Worm (Caenorhabditis elegans) whole organism, L1 larva: ENCODE measurements around the gene C40H5.2.

Source experiments
- C16A3.4 ChIP-seq: fragments of 150-350 bp; optimal IDR thresholded peaks from 2 replicates; lab custom pipeline; 2014; ENCODE audit warnings: missing biosample characterization, missing genetic modification characterization
- C34B4.2 ChIP-seq: sonication (generic microtip); optimal IDR thresholded peaks from 2 replicates; lab custom pipeline; 2017; ENCODE audit warnings: mild to moderate bottlenecking, missing genetic modification characterization, missing compliant biosample characterization
- aha-1 ChIP-seq: fragments of 150-350 bp; optimal IDR thresholded peaks from 2 replicates; lab custom pipeline; 2014; ENCODE audit warnings: missing biosample characterization, missing genetic modification characterization
- alr-1 ChIP-seq: fragments of 200-800 bp; sonication (Bioruptor generic); optimal IDR thresholded peaks from 2 replicates; lab custom pipeline; 2018; ENCODE audit warnings: borderline replicate concordance, mild to moderate bottlenecking, missing genetic modification characterization, missing compliant biosample characterization
- aly-2 ChIP-seq: fragments of 150-350 bp; optimal IDR thresholded peaks from 2 replicates; lab custom pipeline; 2014; ENCODE audit warnings: missing biosample characterization, missing genetic modification characterization
- blmp-1 ChIP-seq: fragments of 150-350 bp; optimal IDR thresholded peaks from 2 replicates; lab custom pipeline; 2014; ENCODE audit warnings: missing biosample characterization, missing genetic modification characterization
- ceh-63 ChIP-seq: fragments of 200-800 bp; sonication (Bioruptor generic); optimal IDR thresholded peaks from 2 replicates; lab custom pipeline; 2018; ENCODE audit warnings: mild to moderate bottlenecking, missing genetic modification characterization, missing compliant biosample characterization
- ceh-82 ChIP-seq, 3 experiments: fragments of 150-350 bp in 1 of 3; sonication (generic microtip) in 2 of 3; optimal IDR thresholded peaks; 2 replicates each; lab custom pipeline; 2014 to 2017; ENCODE audit warnings: missing biosample characterization in 3 of 3, missing genetic modification characterization in 3 of 3
- dsc-1 ChIP-seq: sonication (generic microtip); optimal IDR thresholded peaks from 2 replicates; lab custom pipeline; 2016; ENCODE audit warnings: mild to moderate bottlenecking, missing genetic modification characterization, missing compliant biosample characterization
- efl-1 ChIP-seq, 4 experiments: fragments of 150-350 bp; optimal IDR thresholded peaks in 3 of 4; peaks in 1 of 4; 1 replicate in 1 of 4; 2 replicates in 3 of 4; lab custom pipeline; 2014; ENCODE audit warnings: missing biosample characterization in 2 of 4, missing genetic modification characterization in 2 of 4, missing genetic modification reagents in 2 of 4
- egl-13 ChIP-seq: sonication (generic microtip); optimal IDR thresholded peaks from 2 replicates; lab custom pipeline; 2016; ENCODE audit warnings: missing genotype, missing genetic modification reagents, missing genetic modification characterization, missing compliant biosample characterization
- elt-2 ChIP-seq: sonication (generic microtip); optimal IDR thresholded peaks from 2 replicates; lab custom pipeline; 2016; ENCODE audit warnings: missing genetic modification characterization, mild to moderate bottlenecking, inconsistent platforms, missing compliant biosample characterization, missing genetic modification reagents
- elt-3 ChIP-seq, 6 experiments: fragments of 150-350 bp in 1 of 6; sonication (generic microtip); optimal IDR thresholded peaks; 2 replicates each; lab custom pipeline; 2017 to 2018; ENCODE audit warnings: missing biosample characterization in 6 of 6, missing genetic modification characterization in 6 of 6, inconsistent platforms in 1 of 6
- fkh-10 ChIP-seq: sonication (generic microtip); optimal IDR thresholded peaks from 2 replicates; lab custom pipeline; 2017; ENCODE audit warnings: missing biosample characterization, missing genetic modification reagents, missing genetic modification characterization
- fkh-8 ChIP-seq: sonication (generic microtip); optimal IDR thresholded peaks from 2 replicates; lab custom pipeline; 2016; ENCODE audit warnings: mild to moderate bottlenecking, missing genetic modification characterization, missing compliant biosample characterization
- irx-1 ChIP-seq: sonication (generic microtip); optimal IDR thresholded peaks from 2 replicates; lab custom pipeline; 2016; ENCODE audit warnings: missing genetic modification characterization, missing compliant biosample characterization
- jun-1 ChIP-seq: fragments of 150-350 bp; optimal IDR thresholded peaks from 2 replicates; lab custom pipeline; 2014; ENCODE audit warnings: missing biosample characterization, missing genetic modification reagents, missing genetic modification characterization
- lin-13 ChIP-seq: fragments of 150-350 bp; optimal IDR thresholded peaks from 2 replicates; lab custom pipeline; 2014; ENCODE audit warnings: missing biosample characterization, missing genetic modification reagents, missing genetic modification characterization
- lin-14 ChIP-seq: fragments of 200-800 bp; sonication (Bioruptor generic); optimal IDR thresholded peaks from 2 replicates; lab custom pipeline; 2018; ENCODE audit warnings: mild to moderate bottlenecking, missing genetic modification characterization, moderate library complexity, missing compliant biosample characterization
- lsy-2 ChIP-seq, 2 experiments: fragments of 150-350 bp; optimal IDR thresholded peaks; 2 replicates each; lab custom pipeline; 2014; ENCODE audit warnings: missing biosample characterization in 2 of 2, missing genetic modification characterization in 2 of 2
- mep-1 ChIP-seq: fragments of 150-350 bp; optimal IDR thresholded peaks from 2 replicates; lab custom pipeline; 2014; ENCODE audit warnings: missing biosample characterization, missing genetic modification characterization
- nhr-11 ChIP-seq: fragments of 150-350 bp; optimal IDR thresholded peaks from 2 replicates; lab custom pipeline; 2014; ENCODE audit warnings: missing biosample characterization, missing genetic modification characterization
- nhr-20 ChIP-seq: sonication (generic microtip); optimal IDR thresholded peaks from 2 replicates; lab custom pipeline; 2016; ENCODE audit warnings: mild to moderate bottlenecking, missing genetic modification characterization, missing compliant biosample characterization
- nhr-237 ChIP-seq: fragments of 150-350 bp; optimal IDR thresholded peaks from 2 replicates; lab custom pipeline; 2014; ENCODE audit warnings: missing biosample characterization, missing genetic modification characterization
- nhr-47 ChIP-seq: sonication (generic microtip); optimal IDR thresholded peaks from 2 replicates; lab custom pipeline; 2016; ENCODE audit warnings: mild to moderate bottlenecking, missing genetic modification characterization, moderate library complexity, missing compliant biosample characterization
- nhr-71 ChIP-seq: sonication (generic microtip); optimal IDR thresholded peaks from 2 replicates; lab custom pipeline; 2016; ENCODE audit warnings: mild to moderate bottlenecking, missing genetic modification characterization, moderate library complexity, missing compliant biosample characterization
- nhr-76 ChIP-seq: sonication (generic microtip); optimal IDR thresholded peaks from 2 replicates; lab custom pipeline; 2017; ENCODE audit warnings: missing biosample characterization, missing genetic modification characterization
- nhr-77 ChIP-seq: fragments of 150-350 bp; optimal IDR thresholded peaks from 2 replicates; lab custom pipeline; 2014; ENCODE audit warnings: missing biosample characterization, missing genetic modification characterization
- nhr-85 ChIP-seq: sonication (generic microtip); peaks from one replicate; lab custom pipeline; 2016; ENCODE audit warnings: missing genetic modification characterization, inconsistent platforms, missing compliant biosample characterization
- nhr-90 ChIP-seq: sonication (generic microtip); optimal IDR thresholded peaks from 2 replicates; lab custom pipeline; 2016; ENCODE audit warnings: mild to moderate bottlenecking, missing genetic modification characterization, missing compliant biosample characterization; ENCODE audit not compliant: poor library complexity
- pax-3 ChIP-seq: fragments of 200-800 bp; sonication (Bioruptor generic); optimal IDR thresholded peaks from 2 replicates; lab custom pipeline; 2018; ENCODE audit warnings: mild to moderate bottlenecking, missing genetic modification characterization, moderate library complexity, missing compliant biosample characterization
- rnt-1 ChIP-seq: sonication (generic microtip); optimal IDR thresholded peaks from 2 replicates; lab custom pipeline; 2016; ENCODE audit warnings: mild to moderate bottlenecking, missing genetic modification characterization, moderate library complexity, missing compliant biosample characterization
- skn-1 ChIP-seq: fragments of 150-350 bp; optimal IDR thresholded peaks from 2 replicates; lab custom pipeline; 2014; ENCODE audit warnings: missing biosample characterization, missing genetic modification characterization
- snpc-4 ChIP-seq: fragments of 150-350 bp; optimal IDR thresholded peaks from 2 replicates; lab custom pipeline; 2014; ENCODE audit warnings: missing biosample characterization, missing genetic modification characterization
- snu-23 ChIP-seq: sonication (generic microtip); optimal IDR thresholded peaks from 2 replicates; lab custom pipeline; 2016; ENCODE audit warnings: missing genetic modification characterization, missing compliant biosample characterization
- sox-4 ChIP-seq: sonication (generic microtip); optimal IDR thresholded peaks from 2 replicates; lab custom pipeline; 2016; ENCODE audit warnings: missing genetic modification characterization, missing compliant biosample characterization
- sptf-1 ChIP-seq: fragments of 150-350 bp; optimal IDR thresholded peaks from 2 replicates; lab custom pipeline; 2014; ENCODE audit warnings: missing biosample characterization, missing genetic modification characterization
- tbx-2 ChIP-seq: sonication (generic microtip); optimal IDR thresholded peaks from 2 replicates; lab custom pipeline; 2016; ENCODE audit warnings: missing genetic modification characterization, missing compliant biosample characterization
- tlp-1 ChIP-seq: fragments of 150-350 bp; optimal IDR thresholded peaks from 2 replicates; lab custom pipeline; 2014; ENCODE audit warnings: missing biosample characterization, missing genetic modification characterization
- unc-30 ChIP-seq: sonication (generic microtip); optimal IDR thresholded peaks from 2 replicates; lab custom pipeline; 2017; ENCODE audit warnings: missing biosample characterization, missing genetic modification characterization
- unc-86 ChIP-seq: sonication (generic microtip); optimal IDR thresholded peaks from 2 replicates; lab custom pipeline; 2016; ENCODE audit warnings: missing genetic modification characterization, missing compliant biosample characterization
- xbp-1 ChIP-seq: sonication (generic microtip); optimal IDR thresholded peaks from 2 replicates; lab custom pipeline; 2016; ENCODE audit warnings: missing genetic modification characterization, missing compliant biosample characterization
- zip-4 ChIP-seq: fragments of 200-800 bp; sonication (Bioruptor generic); optimal IDR thresholded peaks from 2 replicates; lab custom pipeline; 2018; ENCODE audit warnings: mild to moderate bottlenecking, missing genetic modification characterization, moderate library complexity, missing compliant biosample characterization

C40H5.2 gene

ce11 chrX:11745821-11746485 is at the start of gene C40H5.2:
C40H5.2 (plus strand) TSS chrX:11746076.
- TF ChIP-seq elt-3 (tag; optimal IDR thresholded peaks at IDR 0.05; lab: Kevin White, UChicago) (no peak), sptf-1 (tag; lab: Kevin White, UChicago) (no peak), nhr-90 (tag; lab: Kevin White, UChicago) (no peak), efl-1 (optimal IDR thresholded peaks at IDR 0.05; lab: Kevin White, UChicago) (no peak), efl-1 (GFP tag; optimal IDR thresholded peaks at IDR 0.05 in 1 of 2; lab: Kevin White, UChicago) (peak in 1 of 2 experiments; percentile 75)

ce11 chrX:11696696-11697095 is 49.2 kb upstream of the C40H5.2 start, which contains the start of gene C44C10.12:
C44C10.12 (plus strand) TSS chrX:11696996.
- TF ChIP-seq unc-86 (no peak), nhr-77 (tag; lab: Kevin White, UChicago) (no peak), nhr-90 (tag; lab: Kevin White, UChicago) (no peak), ceh-63 (GFP tag; lab: Kevin White, UChicago) (no peak), snpc-4 (tag; lab: Kevin White, UChicago) (no peak), alr-1 (tag; lab: Kevin White, UChicago) (no peak), zip-4 (GFP tag; lab: Kevin White, UChicago) (no peak), nhr-11 (tag; lab: Kevin White, UChicago) (no peak), snu-23 (GFP tag; lab: Kevin White, UChicago) (no peak), nhr-76 (tag; lab: Kevin White, UChicago) (no peak), nhr-85 (no peak), nhr-47 (no peak), lsy-2 (tag; optimal IDR thresholded peaks at IDR 0.05; lab: Kevin White, UChicago) (no peak), ceh-82 (tag; optimal IDR thresholded peaks at IDR 0.05; lab: Kevin White, UChicago) (no peak), sox-4 (no peak)
- TF ChIP-seq, all 84 proteins: peak for 0

- no peak for TF ChIP-seq irx-1 (tag; lab: Kevin White, UChicago)
- TF ChIP-seq fkh-10 (GFP tag; lab: Kevin White, UChicago) = no peak
- TF ChIP-seq skn-1 (tag; lab: Kevin White, UChicago) = no peak
- TF ChIP-seq jun-1 = no peak
These were observed 45.6 kb upstream of the C40H5.2 start, which contains the start of gene C44C10.15 for ce11 chrX:11700263-11700662. C44C10.15 (minus strand) TSS chrX:11700363.

- TF ChIP-seq nhr-90 (tag; lab: Kevin White, UChicago) = no peak
- no peak for TF ChIP-seq aly-2 (tag; lab: Kevin White, UChicago)
- no peak for TF ChIP-seq dsc-1 (tag; lab: Kevin White, UChicago)
- no peak for TF ChIP-seq fkh-8 (tag; lab: Kevin White, UChicago)
- TF ChIP-seq C16A3.4 (tag; lab: Kevin White, UChicago) = no peak
- no peak for TF ChIP-seq mep-1 (tag; lab: Kevin White, UChicago)
These were observed 43.6 kb upstream of the C40H5.2 start, which contains the start of gene C44C10.3 for ce11 chrX:11702236-11702635. C44C10.3 (plus strand) TSS chrX:11702536.

ce11 chrX:11710229-11710628 is 35.6 kb upstream of the C40H5.2 start, which contains the start of gene C44C10.11:
C44C10.11 (minus strand) TSS chrX:11710343.
- TF ChIP-seq jun-1 (no peak), tlp-1 (no peak), blmp-1 (tag; lab: Kevin White, UChicago) (peak; percentile 23), pax-3 (tag; lab: Kevin White, UChicago) (peak; percentile 41), nhr-20 (tag; lab: Kevin White, UChicago) (no peak), nhr-47 (peak; percentile 26), nhr-71 (tag; lab: Kevin White, UChicago) (peak; percentile 22), snu-23 (GFP tag; lab: Kevin White, UChicago) (peak; percentile 19), fkh-8 (tag; lab: Kevin White, UChicago) (peak; percentile 32), elt-2 (tag; lab: Kevin White, UChicago) (no peak), unc-30 (tag; lab: Kevin White, UChicago) (no peak), egl-13 (tag; lab: Kevin White, UChicago) (peak; percentile 21), xbp-1 (peak; percentile 10), aly-2 (tag; lab: Kevin White, UChicago) (no peak), lin-14 (GFP tag; lab: Kevin White, UChicago) (peak; percentile 79), rnt-1 (tag; lab: Kevin White, UChicago) (no peak), tbx-2 (tag; lab: Kevin White, UChicago) (no peak), C34B4.2 (no peak), efl-1 (optimal IDR thresholded peaks at IDR 0.05; lab: Kevin White, UChicago) (no peak), efl-1 (GFP tag; optimal IDR thresholded peaks at IDR 0.05 in 1 of 2; lab: Kevin White, UChicago) (no peak), aha-1 (tag; lab: Kevin White, UChicago) (no peak), nhr-237 (tag; lab: Kevin White, UChicago) (no peak), lin-13 (GFP tag; lab: Kevin White, UChicago) (no peak), dsc-1 (tag; lab: Kevin White, UChicago) (peak; percentile 78)
